Worm (Caenorhabditis elegans): ENCODE data around the gene C15B12.9.

C15B12.9 gene

ce11 chrX:6429552-6429951 lies 39.0 kb upstream of the C15B12.9 start:
- TF ChIP-seq elt-1 (tag; optimal IDR thresholded peaks at IDR 0.05) = no peak
- TF ChIP-seq C34F6.9 (tag; optimal IDR thresholded peaks at IDR 0.05) = no peak
- no peak for TF ChIP-seq nhr-129 (tag; optimal IDR thresholded peaks at IDR 0.05)
- TF ChIP-seq fos-1 (tag; optimal IDR thresholded peaks at IDR 0.05) = peak; percentile 62
- no peak for TF ChIP-seq lin-39 (tag; optimal IDR thresholded peaks at IDR 0.05)
- peak; percentile 17 for TF ChIP-seq sma-9 (GFP tag; optimal IDR thresholded peaks at IDR 0.05)
- TF ChIP-seq sma-9 (tag; optimal IDR thresholded peaks at IDR 0.05) = no peak

ce11 chrX:6430510-6430909 lies 38.1 kb upstream of the C15B12.9 start, which contains the start of gene ctsa-2:
Gene ctsa-2, minus strand, starts transcription at chrX:6430610.
- TF ChIP-seq fos-1 (tag; optimal IDR thresholded peaks at IDR 0.05) (peak; percentile 7), nhr-129 (tag; optimal IDR thresholded peaks at IDR 0.05) (no peak), nhr-77 (tag; optimal IDR thresholded peaks at IDR 0.05) (no peak)

ce11 chrX:6433688-6434087 lies 34.9 kb upstream of the C15B12.9 start, which contains the start of gene K10C2.2:
Gene K10C2.2, minus strand, starts transcription at chrX:6433788.
- no peak for TF ChIP-seq snpc-4 (tag; optimal IDR thresholded peaks at IDR 0.05)
- TF ChIP-seq elt-1 (tag; optimal IDR thresholded peaks at IDR 0.05) = no peak
- TF ChIP-seq mab-5 (tag; optimal IDR thresholded peaks at IDR 0.05) = no peak
- no peak for TF ChIP-seq lsy-2 (tag; optimal IDR thresholded peaks at IDR 0.05)
- TF ChIP-seq ama-1 (optimal IDR thresholded peaks at IDR 0.05) = no peak
- no peak for TF ChIP-seq unc-55 (GFP tag; optimal IDR thresholded peaks at IDR 0.05)
- no peak for TF ChIP-seq lin-39 (tag; optimal IDR thresholded peaks at IDR 0.05)
- no peak for TF ChIP-seq nhr-23 (tag; optimal IDR thresholded peaks at IDR 0.05)
- TF ChIP-seq alr-1 (tag; optimal IDR thresholded peaks at IDR 0.05) = no peak
- no peak for TF ChIP-seq mbf-1 (tag; optimal IDR thresholded peaks at IDR 0.05)
- TF ChIP-seq egl-27 (tag; optimal IDR thresholded peaks at IDR 0.05) = no peak
- TF ChIP-seq nhr-25 (tag; optimal IDR thresholded peaks at IDR 0.05) = no peak
- no peak for TF ChIP-seq nhr-77 (tag; optimal IDR thresholded peaks at IDR 0.05)
- TF ChIP-seq ceh-16 (tag; optimal IDR thresholded peaks at IDR 0.05) = no peak
- no peak for TF ChIP-seq sma-9 (GFP tag; optimal IDR thresholded peaks at IDR 0.05)
- no peak for TF ChIP-seq sma-9 (tag; optimal IDR thresholded peaks at IDR 0.05)
- TF ChIP-seq peb-1 (tag; optimal IDR thresholded peaks at IDR 0.05) = no peak
- no peak for TF ChIP-seq F13H6.1 (tag; optimal IDR thresholded peaks at IDR 0.05)
- no peak for TF ChIP-seq dmd-4 (tag; optimal IDR thresholded peaks at IDR 0.05)
- no peak for TF ChIP-seq fos-1 (tag; optimal IDR thresholded peaks at IDR 0.05)

ce11 chrX:6435812-6436211 lies 32.8 kb upstream of the C15B12.9 start:
- TF ChIP-seq sma-3 (GFP tag; optimal IDR thresholded peaks at IDR 0.05) (no peak), ama-1 (optimal IDR thresholded peaks at IDR 0.05) (no peak), nhr-129 (tag; optimal IDR thresholded peaks at IDR 0.05) (no peak)

DNA sequence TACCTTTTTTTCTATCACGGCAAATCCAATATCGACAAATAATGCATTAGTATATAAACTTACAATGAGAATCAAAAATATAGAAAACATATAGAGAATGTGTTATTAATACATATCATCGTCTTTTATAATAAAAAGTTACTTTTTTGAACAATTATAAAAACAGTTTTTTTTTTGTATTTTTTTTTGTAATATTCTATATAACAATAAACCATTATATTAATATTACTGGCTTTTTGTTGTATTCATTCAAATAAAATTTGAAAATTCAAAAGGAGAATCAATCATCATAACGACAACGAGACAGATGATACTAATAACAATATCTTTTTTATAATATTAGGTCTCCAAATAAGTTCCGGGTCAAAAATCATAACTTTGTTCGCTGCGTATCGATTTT lies 31.1 kb upstream of the C15B12.9 start, which contains the start of gene K10C2.8:
TSS of gene K10C2.8 (minus strand) at position 101 of the 400 bp plus-strand sequence.
- TF ChIP-seq mbf-1 (tag; optimal IDR thresholded peaks at IDR 0.05) (no peak), nhr-10 (tag; optimal IDR thresholded peaks at IDR 0.05) (no peak)

DNA sequence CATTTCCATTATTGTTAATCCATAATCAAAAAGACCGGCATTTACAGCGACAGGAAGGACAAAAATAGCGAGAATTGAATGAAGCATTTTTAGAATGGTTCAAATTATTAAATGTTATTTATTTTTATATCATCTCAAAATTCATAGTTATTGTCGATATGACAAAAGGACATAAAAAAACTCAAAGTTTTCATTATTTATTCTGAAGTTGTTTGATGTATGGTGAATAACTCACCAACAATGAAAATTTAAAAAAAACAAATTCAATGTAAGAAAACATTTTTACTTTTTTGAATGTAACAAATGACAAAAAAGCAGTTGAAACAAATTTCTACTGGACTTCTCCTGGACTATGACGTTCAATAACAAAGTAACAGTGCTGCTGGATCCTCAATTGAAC lies 28.1 kb upstream of the C15B12.9 start, which contains the start of gene K10C2.14:
TSS of gene K10C2.14 (minus strand) at position 101 of the 400 bp plus-strand sequence.
- TF ChIP-seq lin-39 (tag; optimal IDR thresholded peaks at IDR 0.05) = no peak
- TF ChIP-seq ZK546.5 (tag; optimal IDR thresholded peaks at IDR 0.05) = no peak
- TF ChIP-seq nhr-237 (tag; optimal IDR thresholded peaks at IDR 0.05) = no peak
- no peak for TF ChIP-seq sma-9 (GFP tag; optimal IDR thresholded peaks at IDR 0.05)
- no peak for TF ChIP-seq sma-9 (tag; optimal IDR thresholded peaks at IDR 0.05)
- TF ChIP-seq ztf-11 (tag; optimal IDR thresholded peaks at IDR 0.05) = no peak
- TF ChIP-seq egl-27 (tag; optimal IDR thresholded peaks at IDR 0.05) = no peak
- TF ChIP-seq lin-11 (tag; optimal IDR thresholded peaks at IDR 0.05) = no peak

ce11 chrX:6443373-6443772 lies 25.2 kb upstream of the C15B12.9 start, which contains the start of gene K10C2.7:
Gene K10C2.7, minus strand, starts transcription at chrX:6443473.
- TF ChIP-seq mab-5 (tag; optimal IDR thresholded peaks at IDR 0.05) = no peak
- TF ChIP-seq sma-3 (GFP tag; optimal IDR thresholded peaks at IDR 0.05) = no peak
- no peak for TF ChIP-seq ceh-16 (tag; optimal IDR thresholded peaks at IDR 0.05)
- no peak for TF ChIP-seq fos-1 (tag; optimal IDR thresholded peaks at IDR 0.05)
- TF ChIP-seq nhr-23 (tag; optimal IDR thresholded peaks at IDR 0.05) = no peak
- no peak for TF ChIP-seq zag-1 (tag; optimal IDR thresholded peaks at IDR 0.05)
- TF ChIP-seq nhr-12 (tag; optimal IDR thresholded peaks at IDR 0.05) = no peak

All from whole organism, L2 larva.